Worm (Caenorhabditis elegans) whole organism, young adult: ENCODE measurements around the gene hlh-6.

Experiments used
- B0019.2 ChIP-seq: fragments of 200-800 bp; sonication (Bioruptor generic); conservative IDR thresholded peaks from 2 replicates; pipeline ENCODE4 v1.3.6; 2022; ENCODE audit warnings: missing genetic modification reagents, missing genetic modification characterization, missing compliant biosample characterization
- C17E4.6 ChIP-seq: fragments of 200-800 bp; sonication (Bioruptor generic); IDR thresholded peaks from 2 replicates; pipeline ENCODE4 v1.3.6; 2022; ENCODE audit warnings: missing genetic modification reagents, missing genetic modification characterization, missing compliant biosample characterization
- F22D6.2 ChIP-seq: sonication (generic microtip); optimal IDR thresholded peaks from 2 replicates; lab custom pipeline; 2016; ENCODE audit warnings: mild to moderate bottlenecking, missing genetic modification characterization, missing compliant biosample characterization
- F57A8.1 ChIP-seq: fragments of 200-800 bp; sonication (Bioruptor generic); optimal IDR thresholded peaks from 2 replicates; lab custom pipeline; 2018; ENCODE audit warnings: mild to moderate bottlenecking, missing genetic modification characterization, moderate library complexity, missing compliant biosample characterization
- F57C9.4 ChIP-seq: sonication (generic microtip); optimal IDR thresholded peaks from 2 replicates; lab custom pipeline; 2017; ENCODE audit warnings: mild to moderate bottlenecking, missing genetic modification characterization, missing compliant biosample characterization
- Y56A3A.18 ChIP-seq: fragments of 200-800 bp; sonication (Bioruptor generic); IDR thresholded peaks from 2 replicates; pipeline ENCODE4 v1.3.6; 2022; ENCODE audit warnings: missing genetic modification reagents, missing genetic modification characterization, missing compliant biosample characterization
- ZK185.1 ChIP-seq: sonication (generic microtip); optimal IDR thresholded peaks from 2 replicates; lab custom pipeline; 2016; ENCODE audit warnings: mild to moderate bottlenecking, missing genetic modification characterization, missing compliant biosample characterization; ENCODE audit not compliant: poor library complexity, severe bottlenecking
- ama-1 ChIP-seq, 3 experiments: fragments of 150-350 bp in 1 of 3; sonication (generic microtip) in 2 of 3; optimal IDR thresholded peaks; 2 replicates each; lab custom pipeline; 2014 to 2018; ENCODE audit warnings: missing biosample characterization in 2 of 3, missing genetic modification characterization in 2 of 3, missing genetic modification reagents in 2 of 3
- aptf-3 ChIP-seq: fragments of 200-800 bp; sonication (Bioruptor generic); IDR thresholded peaks from 2 replicates; pipeline ENCODE4 v1.3.6; 2022; ENCODE audit warnings: missing genetic modification characterization, missing compliant biosample characterization
- atf-7 ChIP-seq: sonication (generic microtip); optimal IDR thresholded peaks from 2 replicates; lab custom pipeline; 2017; ENCODE audit warnings: mild to moderate bottlenecking, missing genetic modification characterization, missing compliant biosample characterization
- attf-6 ChIP-seq: fragments of 200-800 bp; sonication (Bioruptor generic); IDR thresholded peaks from 2 replicates; pipeline ENCODE4 v1.3.6; 2022; ENCODE audit warnings: missing genetic modification reagents, missing genetic modification characterization, missing compliant biosample characterization
- ccch-3 ChIP-seq: fragments of 200-800 bp; sonication (Bioruptor generic); optimal IDR thresholded peaks from 2 replicates; lab custom pipeline; 2018; ENCODE audit warnings: mild to moderate bottlenecking, missing genetic modification characterization, missing compliant biosample characterization
- cebp-1 ChIP-seq, 2 experiments: fragments of 200-800 bp in 1 of 2; sonication (Bioruptor generic) in 1 of 2; sonication (generic microtip) in 1 of 2; IDR thresholded peaks in 1 of 2; optimal IDR thresholded peaks in 1 of 2; 2 replicates each; pipeline versions ENCODE4 v1.3.6 to Lab custom; 2017 to 2022; ENCODE audit warnings: missing compliant biosample characterization in 2 of 2, missing genetic modification characterization in 2 of 2, mild to moderate bottlenecking in 1 of 2, missing genetic modification reagents in 1 of 2, moderate library complexity in 1 of 2
- ceh-100 ChIP-seq: fragments of 200-800 bp; sonication (Bioruptor generic); IDR thresholded peaks from 2 replicates; pipeline ENCODE4 v1.3.6; 2022; ENCODE audit warnings: missing genetic modification reagents, missing genetic modification characterization, missing compliant biosample characterization
- ceh-27 ChIP-seq: fragments of 200-800 bp; sonication (Bioruptor generic); optimal IDR thresholded peaks from 2 replicates; lab custom pipeline; 2018; ENCODE audit warnings: mild to moderate bottlenecking, missing genetic modification characterization, moderate library complexity, missing compliant biosample characterization
- ceh-58 ChIP-seq: fragments of 200-800 bp; sonication (Bioruptor generic); IDR thresholded peaks from 2 replicates; pipeline ENCODE4 v1.3.6; 2022; ENCODE audit warnings: missing genetic modification characterization, missing compliant biosample characterization
- ceh-79 ChIP-seq: sonication (generic microtip); optimal IDR thresholded peaks from 2 replicates; lab custom pipeline; 2017; ENCODE audit warnings: mild to moderate bottlenecking, missing genetic modification characterization, missing compliant biosample characterization
- dpl-1 ChIP-seq: fragments of 150-350 bp; optimal IDR thresholded peaks from 2 replicates; lab custom pipeline; 2014; ENCODE audit warnings: missing biosample characterization, missing genetic modification reagents, missing genetic modification characterization
- efl-1 ChIP-seq: fragments of 150-350 bp; optimal IDR thresholded peaks from 2 replicates; lab custom pipeline; 2014; ENCODE audit warnings: missing biosample characterization, missing genetic modification reagents, missing genetic modification characterization
- fkh-3 ChIP-seq: sonication (generic microtip); optimal IDR thresholded peaks from 2 replicates; lab custom pipeline; 2016; ENCODE audit warnings: mild to moderate bottlenecking, missing genetic modification characterization, missing compliant biosample characterization
- him-1 ChIP-seq: sonication (generic microtip); optimal IDR thresholded peaks from 2 replicates; lab custom pipeline; 2016; ENCODE audit warnings: missing genotype, missing genetic modification reagents, missing genetic modification characterization, missing compliant biosample characterization
- hrde-1 ChIP-seq: sonication (generic microtip); optimal IDR thresholded peaks from 2 replicates; lab custom pipeline; 2016; ENCODE audit warnings: missing genetic modification characterization, mild to moderate bottlenecking, missing compliant biosample characterization, moderate library complexity, missing genotype, missing genetic modification reagents, borderline replicate concordance
- lag-1 ChIP-seq: fragments of 200-800 bp; sonication (Bioruptor generic); IDR thresholded peaks from 2 replicates; pipeline ENCODE4 v1.3.6; 2022; ENCODE audit warnings: missing genetic modification reagents, missing genetic modification characterization, missing compliant biosample characterization
- let-526 ChIP-seq: fragments of 200-800 bp; sonication (Bioruptor generic); IDR thresholded peaks from 2 replicates; pipeline ENCODE4 v1.3.6; 2022; ENCODE audit warnings: missing genetic modification reagents, missing genetic modification characterization, missing compliant biosample characterization
- let-607 ChIP-seq, 2 experiments: fragments of 200-800 bp in 1 of 2; sonication (Bioruptor generic) in 1 of 2; sonication (generic microtip) in 1 of 2; optimal IDR thresholded peaks; 2 replicates each; lab custom pipeline; 2016 to 2018; ENCODE audit warnings: mild to moderate bottlenecking in 2 of 2, missing compliant biosample characterization in 2 of 2, missing genetic modification characterization in 2 of 2, moderate library complexity in 2 of 2, missing genotype in 1 of 2
- lin-54 ChIP-seq: fragments of 200-800 bp; sonication (Bioruptor generic); optimal IDR thresholded peaks from 2 replicates; lab custom pipeline; 2018; ENCODE audit warnings: mild to moderate bottlenecking, missing genetic modification characterization, missing compliant biosample characterization
- lir-1 ChIP-seq: fragments of 200-800 bp; sonication (Bioruptor generic); conservative IDR thresholded peaks from 2 replicates; pipeline ENCODE4 v1.3.6; 2022; ENCODE audit warnings: missing genetic modification reagents, missing genetic modification characterization, missing compliant biosample characterization
- mcd-1 ChIP-seq: fragments of 200-800 bp; sonication (Bioruptor generic); IDR thresholded peaks from 2 replicates; pipeline ENCODE4 v1.3.6; 2022; ENCODE audit warnings: missing genetic modification reagents, missing genetic modification characterization, missing compliant biosample characterization
- nhr-80 ChIP-seq: sonication (generic microtip); optimal IDR thresholded peaks from 2 replicates; lab custom pipeline; 2016; ENCODE audit warnings: missing genetic modification characterization, missing compliant biosample characterization
- snpc-1.1 ChIP-seq: sonication (generic microtip); optimal IDR thresholded peaks from 2 replicates; lab custom pipeline; 2017; ENCODE audit warnings: missing genetic modification characterization, mild to moderate bottlenecking, missing compliant biosample characterization, antibody characterized with exemption, moderate library complexity, missing genotype, missing genetic modification reagents; ENCODE audit not compliant: insufficient read depth
- snpc-1.3 ChIP-seq: sonication (generic microtip); optimal IDR thresholded peaks from 2 replicates; lab custom pipeline; 2017; ENCODE audit warnings: missing genetic modification characterization, mild to moderate bottlenecking, missing compliant biosample characterization, antibody characterized with exemption, moderate library complexity, missing genotype, missing genetic modification reagents; ENCODE audit not compliant: insufficient read depth
- tbp1 ChIP-seq: fragments of 200-800 bp; sonication (Bioruptor generic); optimal IDR thresholded peaks from 2 replicates; lab custom pipeline; 2018; ENCODE audit warnings: mild to moderate bottlenecking, missing genetic modification characterization, missing compliant biosample characterization
- zfh-2 ChIP-seq: fragments of 200-800 bp; sonication (Bioruptor generic); conservative IDR thresholded peaks from 2 replicates; pipeline ENCODE4 v1.3.6; 2022; ENCODE audit warnings: missing genetic modification reagents, missing genetic modification characterization, missing compliant biosample characterization
- zim-3 ChIP-seq: sonication (generic microtip); optimal IDR thresholded peaks from 2 replicates; lab custom pipeline; 2017; ENCODE audit warnings: mild to moderate bottlenecking, missing genetic modification characterization, moderate library complexity, missing compliant biosample characterization
- ztf-18 ChIP-seq: sonication (generic microtip); optimal IDR thresholded peaks from 2 replicates; lab custom pipeline; 2016; ENCODE audit warnings: missing genotype, mild to moderate bottlenecking, missing genetic modification characterization, missing compliant biosample characterization
- ztf-22 ChIP-seq: fragments of 200-800 bp; sonication (Bioruptor generic); optimal IDR thresholded peaks from 2 replicates; lab custom pipeline; 2018; ENCODE audit warnings: mild to moderate bottlenecking, missing genetic modification characterization, moderate library complexity, missing compliant biosample characterization
- ztf-28 ChIP-seq: fragments of 200-800 bp; sonication (Bioruptor generic); IDR thresholded peaks from 2 replicates; pipeline ENCODE4 v1.3.6; 2022; ENCODE audit warnings: missing genetic modification reagents, missing genetic modification characterization, missing compliant biosample characterization

hlh-6 gene

ce11 chrII:9620616-9621015 is 6.0 kb upstream of the hlh-6 start:
- TF ChIP-seq B0019.2 (no peak), ZK185.1 (peak; percentile 29), let-607 (tag; optimal IDR thresholded peaks at IDR 0.05; lab: Kevin White, UChicago) (peak; percentile 93 to 94), lin-54 (GFP tag; lab: Kevin White, UChicago) (no peak), nhr-80 (tag; lab: Kevin White, UChicago) (peak; percentile 72)

ce11 chrII:9619995-9620535 is 5.4 kb upstream of the hlh-6 start:
- no peak for TF ChIP-seq ceh-100
- TF ChIP-seq let-526, result no peak
- 0 out of 2 replicates have a peak, but pooled peaks have one; percentile 8 for TF ChIP-seq mcd-1 (GFP tag; lab: Robert Waterston, UW)
- TF ChIP-seq lir-1 (GFP tag; lab: Robert Waterston, UW), result no peak
- TF ChIP-seq attf-6 (GFP tag; lab: Robert Waterston, UW), result no peak
- no peak for TF ChIP-seq tbp1 (GFP tag; lab: Kevin White, UChicago)
- no peak for TF ChIP-seq F57A8.1
- no peak for TF ChIP-seq ccch-3 (GFP tag; lab: Kevin White, UChicago)
- no peak for TF ChIP-seq hrde-1 (tag; lab: Kevin White, UChicago)
- TF ChIP-seq snpc-1.1 (tag; lab: Kevin White, UChicago), result no peak
- no peak for TF ChIP-seq F22D6.2
- no peak for TF ChIP-seq dpl-1 (GFP tag; lab: Kevin White, UChicago)
- no peak for TF ChIP-seq ztf-18 (tag; lab: Kevin White, UChicago)
- TF ChIP-seq ztf-28 (GFP tag; lab: Robert Waterston, UW), result no peak
- TF ChIP-seq ceh-27 (GFP tag; lab: Kevin White, UChicago), result no peak
- TF ChIP-seq aptf-3, result no peak
- TF ChIP-seq snpc-1.3 (tag; lab: Kevin White, UChicago), result no peak
- TF ChIP-seq efl-1 (GFP tag; lab: Kevin White, UChicago), result no peak
- TF ChIP-seq ztf-22 (GFP tag; lab: Kevin White, UChicago), result no peak
- TF ChIP-seq ceh-79 (tag; lab: Kevin White, UChicago), result no peak
- TF ChIP-seq ceh-58 (GFP tag; lab: Robert Waterston, UW), result no peak
- TF ChIP-seq atf-7 (tag; lab: Kevin White, UChicago), result no peak
- no peak for TF ChIP-seq C17E4.6
- TF ChIP-seq zfh-2 (GFP tag; lab: Robert Waterston, UW), result peak; percentile 41; the same call in 1 of the 2 replicates
- no peak for TF ChIP-seq fkh-3 (tag; lab: Kevin White, UChicago)
- no peak for TF ChIP-seq cebp-1 (GFP tag; IDR thresholded peaks at IDR 0.05; lab: Robert Waterston, UW)
- no peak for TF ChIP-seq cebp-1 (tag; optimal IDR thresholded peaks at IDR 0.05; lab: Kevin White, UChicago)
- no peak for TF ChIP-seq zim-3
- no peak for TF ChIP-seq F57C9.4 (tag; lab: Kevin White, UChicago)
- no peak for TF ChIP-seq lag-1 (GFP tag; lab: Robert Waterston, UW)
- no peak for TF ChIP-seq him-1 (tag; lab: Kevin White, UChicago)
- TF ChIP-seq Y56A3A.18 (GFP tag; lab: Robert Waterston, UW), result 0 out of 2 replicates have a peak, but pooled peaks have one; percentile 28
- TF ChIP-seq ama-1 (optimal IDR thresholded peaks at IDR 0.05; lab: Kevin White, UChicago), result peak; percentile 89
- TF ChIP-seq ama-1 (GFP tag; optimal IDR thresholded peaks at IDR 0.05; lab: Kevin White, UChicago), result no peak
